Fruit fly (Drosophila melanogaster) Kc167 (cell line): ENCODE measurements around the gene RnpS1.

Experiments used
- Sin3A ChIP-seq: fragments of >200 bp; optimal IDR thresholded peaks from 2 replicates; lab custom pipeline; 2018; ENCODE audit warnings: missing external identifiers
- h ChIP-seq: fragments of >200 bp; optimal IDR thresholded peaks from 3 replicates; lab custom pipeline; 2018; ENCODE audit warnings: missing external identifiers
- insv ChIP-seq: fragments of >200 bp; optimal IDR thresholded peaks from 3 replicates; lab custom pipeline; 2018; ENCODE audit warnings: missing external identifiers
- ttk ChIP-seq: sonication (Bioruptor generic); optimal IDR thresholded peaks from 2 replicates; lab custom pipeline; 2017; ENCODE audit warnings: missing external identifiers

DNA sequence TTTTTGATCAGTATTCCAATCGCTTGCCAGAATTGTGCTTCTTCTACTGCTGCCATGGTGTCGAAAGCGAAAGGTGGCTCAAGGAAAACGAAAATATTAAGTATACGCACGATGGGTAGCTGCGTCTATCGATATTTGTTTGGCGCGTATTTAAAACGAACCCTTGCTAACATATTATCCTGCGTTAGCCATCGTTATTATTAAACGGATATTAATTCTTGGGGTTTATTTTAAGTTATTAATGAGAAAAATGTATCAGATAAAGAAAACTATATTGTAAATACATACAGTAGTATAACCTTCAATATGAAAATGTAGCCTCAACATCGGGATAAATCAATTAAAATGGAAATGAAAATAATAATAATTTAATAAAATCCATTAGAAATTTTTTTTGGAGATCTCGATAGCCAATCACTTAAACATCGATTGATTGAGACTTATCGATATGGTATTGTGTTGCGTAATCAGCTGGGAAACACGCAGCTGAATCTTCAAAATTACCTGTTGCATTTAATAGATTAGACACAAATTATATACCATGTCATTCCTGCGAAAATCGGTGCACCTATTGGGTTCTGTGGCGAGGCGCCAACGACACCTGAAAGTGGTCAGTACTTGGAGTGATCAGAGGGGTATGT, 3.6 kb downstream of the RnpS1 start, which contains the start of the genes CG9386 and BckdhA:
- TF ChIP-seq h (lab: Kevin White, UChicago) (no peak), ttk (lab: Kevin White, UChicago) (no peak), insv (no peak), Sin3A (lab: Kevin White, UChicago) (no peak)
